Fruit fly (Drosophila melanogaster): ENCODE data around the gene Gorab.

Gene Gorab

DNA sequence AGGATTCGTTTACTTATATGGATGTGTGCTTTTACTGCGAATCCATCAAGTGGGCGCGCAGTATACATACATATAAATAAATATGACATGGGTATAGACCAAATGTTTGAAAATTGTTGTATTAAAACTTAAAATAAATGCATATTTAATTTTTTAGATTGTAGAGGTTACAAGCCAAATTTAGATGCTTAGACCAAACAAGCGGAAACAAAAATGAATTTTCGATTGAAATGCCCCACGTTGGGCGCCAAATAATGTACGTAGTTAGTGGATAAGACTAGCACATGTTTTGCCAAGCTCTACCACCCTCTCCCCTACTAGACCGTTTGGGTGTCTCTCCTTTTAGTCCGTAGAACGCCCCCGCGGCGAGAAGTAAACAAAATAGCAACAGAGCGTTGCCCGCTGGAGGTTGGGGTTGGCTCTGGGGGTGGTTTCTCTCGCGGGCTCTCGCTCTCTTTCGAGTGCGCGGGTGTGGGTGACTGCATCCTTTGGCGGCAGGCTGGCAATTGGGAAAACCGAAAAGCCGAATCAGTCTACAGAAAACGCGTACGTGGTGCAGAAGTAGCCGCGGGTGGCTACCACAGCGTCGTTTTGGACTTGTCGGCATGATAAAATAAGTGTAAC lies 10.3 kb upstream of the Gorab start, which contains the start of gene CG18265:
TSS of gene CG18265 (plus strand) at position 530 of the 624 bp plus-strand sequence.
- no peak for TF ChIP-seq noc (tag; optimal IDR thresholded peaks at IDR 0.05)

DNA sequence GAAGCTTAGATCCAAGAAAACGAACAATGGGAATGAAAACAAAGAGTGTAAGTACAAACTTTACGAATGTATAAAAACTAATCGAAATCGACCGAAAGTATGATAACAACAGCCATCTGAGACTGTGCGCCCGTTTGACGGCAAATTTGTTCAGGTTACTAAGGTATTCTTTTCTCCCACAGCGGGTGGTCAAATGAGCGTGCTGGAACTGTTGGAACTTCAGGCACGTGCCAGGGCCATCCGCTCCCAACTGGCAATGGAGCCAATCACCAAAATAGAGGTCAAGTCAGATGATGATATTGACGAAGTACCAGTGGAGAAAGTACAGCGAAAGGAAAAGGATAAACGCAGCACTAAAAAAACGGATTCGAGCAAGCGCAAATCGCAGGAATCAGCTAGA lies 7.7 kb upstream of the Gorab start, which contains the start of gene CG12229:
TSS of gene CG12229 (minus strand) at position 101 of the 400 bp plus-strand sequence.
- no peak for TF ChIP-seq noc (tag; optimal IDR thresholded peaks at IDR 0.05)

dm6 chr3L:17433555-17433954 lies 4.9 kb upstream of the Gorab start, which contains the start of the genes Coq4 and CG32176:
TSS of gene Coq4 (minus strand) at chr3L:17433621.
TSS of gene CG32176 (plus strand) at chr3L:17433868.
- peak; percentile 94 for TF ChIP-seq noc (tag; optimal IDR thresholded peaks at IDR 0.05)

DNA sequence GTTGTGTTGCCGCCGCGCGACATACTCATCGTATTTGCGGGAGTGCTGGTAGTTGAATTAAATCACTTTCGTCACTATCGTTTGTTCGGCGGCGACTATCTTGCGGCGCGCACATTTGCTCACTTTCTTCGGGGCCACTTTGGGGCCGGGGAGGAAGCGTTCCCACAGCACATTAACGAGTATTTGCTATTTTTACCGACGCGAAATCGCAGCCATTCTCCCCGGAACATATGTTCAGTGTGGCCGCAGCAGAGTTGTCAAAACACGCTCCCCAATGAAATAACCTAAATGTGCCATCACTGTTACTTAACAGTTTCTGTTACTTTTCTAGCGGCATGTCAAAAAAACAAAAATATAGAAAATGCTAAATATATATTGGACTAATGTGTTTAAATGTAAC lies 4.3 kb upstream of the Gorab start, which contains the start of gene frc:
TSS of gene frc (minus strand) at position 244 of the 400 bp plus-strand sequence.
- no peak for TF ChIP-seq noc (tag; optimal IDR thresholded peaks at IDR 0.05)

- TF ChIP-seq noc (tag; optimal IDR thresholded peaks at IDR 0.05) = peak; percentile 41
Observed at dm6 chr3L:17430957-17431585, 2.4 kb upstream of the Gorab start.

DNA sequence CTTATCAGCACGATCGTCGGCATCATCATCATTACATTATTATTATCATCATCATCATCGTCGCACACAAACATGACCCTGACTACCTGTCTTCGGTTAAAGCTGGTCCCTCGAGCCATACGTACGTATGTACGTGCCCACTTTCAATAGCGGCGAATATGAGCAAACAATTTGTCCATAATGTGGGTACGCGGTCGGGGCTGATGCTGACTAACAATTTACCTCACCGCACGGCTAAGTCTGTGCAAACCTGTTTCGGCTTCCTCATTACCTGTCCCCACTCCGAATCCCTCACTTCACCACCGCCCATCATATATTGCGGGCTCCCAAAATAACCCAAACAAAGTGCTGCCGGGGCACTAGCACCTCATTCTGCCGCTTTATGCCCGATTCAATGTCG lies 1.8 kb upstream of the Gorab start:
- TF ChIP-seq noc (tag; optimal IDR thresholded peaks at IDR 0.05) = no peak

- TF ChIP-seq noc (tag; optimal IDR thresholded peaks at IDR 0.05) = no peak
Observed at dm6 chr3L:17427013-17427412, 1.6 kb downstream of the Gorab start, which contains the start of gene Polr3G. TSS of gene Polr3G (minus strand) at chr3L:17427130.

DNA sequence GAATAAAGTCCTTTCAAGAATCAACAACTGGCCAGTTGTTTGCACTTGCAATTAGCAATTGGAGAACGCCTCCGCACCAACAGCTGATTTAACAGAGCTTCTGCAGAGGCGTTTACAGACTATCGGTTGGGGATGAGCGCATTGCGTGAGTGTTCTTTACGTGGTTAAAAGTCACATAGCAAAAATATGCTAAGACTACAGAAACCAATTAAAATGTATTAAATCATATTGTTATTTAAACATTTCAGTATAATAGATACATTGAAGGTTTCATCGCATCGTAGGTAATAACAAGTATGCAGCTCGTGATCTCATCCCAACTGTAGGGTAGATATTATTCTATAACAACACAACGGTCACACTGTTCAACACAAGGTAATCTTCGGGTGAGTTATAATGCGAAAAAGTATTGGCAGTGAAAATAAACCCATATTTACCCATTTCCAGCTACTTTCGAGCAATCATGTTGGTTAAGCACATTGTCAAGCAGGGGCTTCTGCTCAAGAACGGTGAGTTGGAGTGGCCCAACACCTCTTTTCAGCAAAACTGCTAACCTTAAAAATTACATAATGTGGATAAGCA lies 3.4 kb downstream of the Gorab start, which contains the start of the genes Sec3 and COX7B:
TSS of gene Sec3 (minus strand) at position 86 of the 582 bp plus-strand sequence.
TSS of gene COX7B (plus strand) at position 346 of the 582 bp plus-strand sequence.
- peak; percentile 66 for TF ChIP-seq noc (tag; optimal IDR thresholded peaks at IDR 0.05)

dm6 chr3L:17421319-17421718 lies 7.3 kb downstream of the Gorab start, which contains the start of gene blot:
TSS of gene blot (minus strand) at chr3L:17421514.
- TF ChIP-seq noc (tag; optimal IDR thresholded peaks at IDR 0.05) = no peak

DNA sequence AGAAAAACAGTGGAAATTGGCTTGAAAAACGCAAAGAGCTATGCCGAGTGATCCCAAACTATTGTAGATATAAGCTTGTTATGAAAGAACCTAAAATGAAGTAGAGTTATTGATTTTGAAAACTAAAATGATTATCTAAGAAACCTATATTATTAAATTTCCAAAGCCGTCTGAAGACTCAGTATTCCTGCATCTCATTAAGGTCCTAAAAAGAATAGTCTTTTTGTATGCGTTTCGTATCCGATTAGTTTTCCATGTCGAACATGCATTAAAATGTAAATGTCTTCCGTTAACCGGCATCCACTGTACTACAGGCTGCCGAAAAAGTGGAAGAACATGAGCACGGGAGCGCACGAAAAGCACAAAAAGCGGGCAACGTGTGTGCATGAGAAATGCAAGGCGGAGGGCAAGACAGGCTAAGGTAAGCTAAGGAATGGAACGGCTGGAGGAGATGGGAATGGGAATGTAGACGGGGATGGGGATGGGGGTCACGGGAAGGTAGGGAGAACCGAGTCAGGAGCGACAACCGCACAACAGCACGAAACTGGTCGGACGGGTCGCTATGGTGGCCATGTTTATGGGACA lies 7.9 kb downstream of the Gorab start:
- no peak for TF ChIP-seq noc (tag; optimal IDR thresholded peaks at IDR 0.05)

DNA sequence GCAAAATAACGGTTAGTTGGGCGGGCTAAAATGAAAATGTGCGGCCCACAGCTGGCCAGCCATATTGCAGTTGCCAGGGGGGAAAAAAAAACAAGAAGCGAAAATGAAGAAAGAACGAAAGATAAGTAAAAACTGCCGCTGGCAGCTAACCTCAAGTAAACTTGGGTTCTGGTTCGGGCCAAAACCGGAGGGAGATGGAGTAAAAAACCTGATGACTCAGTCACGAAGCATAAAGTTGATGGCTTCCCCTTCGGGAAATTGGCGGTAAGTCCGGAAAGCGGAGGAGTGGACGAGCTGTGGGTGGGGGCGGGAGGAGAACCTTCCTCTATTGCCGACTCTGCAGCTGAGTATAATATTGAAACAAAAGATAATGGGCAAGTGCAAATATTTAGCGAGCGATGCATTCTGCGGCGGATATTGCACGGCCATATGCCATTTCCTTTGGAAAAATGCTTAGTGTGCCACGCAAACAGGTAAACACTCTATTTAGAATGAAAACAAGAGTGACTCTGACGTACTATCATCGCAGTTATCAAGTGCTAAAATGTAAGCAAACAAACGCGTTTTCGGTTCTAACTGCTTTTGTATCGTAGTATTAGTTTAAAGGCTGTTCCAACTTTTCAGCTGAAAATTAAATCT lies 9.4 kb downstream of the Gorab start:
- no peak for TF ChIP-seq noc (tag; optimal IDR thresholded peaks at IDR 0.05)

DNA sequence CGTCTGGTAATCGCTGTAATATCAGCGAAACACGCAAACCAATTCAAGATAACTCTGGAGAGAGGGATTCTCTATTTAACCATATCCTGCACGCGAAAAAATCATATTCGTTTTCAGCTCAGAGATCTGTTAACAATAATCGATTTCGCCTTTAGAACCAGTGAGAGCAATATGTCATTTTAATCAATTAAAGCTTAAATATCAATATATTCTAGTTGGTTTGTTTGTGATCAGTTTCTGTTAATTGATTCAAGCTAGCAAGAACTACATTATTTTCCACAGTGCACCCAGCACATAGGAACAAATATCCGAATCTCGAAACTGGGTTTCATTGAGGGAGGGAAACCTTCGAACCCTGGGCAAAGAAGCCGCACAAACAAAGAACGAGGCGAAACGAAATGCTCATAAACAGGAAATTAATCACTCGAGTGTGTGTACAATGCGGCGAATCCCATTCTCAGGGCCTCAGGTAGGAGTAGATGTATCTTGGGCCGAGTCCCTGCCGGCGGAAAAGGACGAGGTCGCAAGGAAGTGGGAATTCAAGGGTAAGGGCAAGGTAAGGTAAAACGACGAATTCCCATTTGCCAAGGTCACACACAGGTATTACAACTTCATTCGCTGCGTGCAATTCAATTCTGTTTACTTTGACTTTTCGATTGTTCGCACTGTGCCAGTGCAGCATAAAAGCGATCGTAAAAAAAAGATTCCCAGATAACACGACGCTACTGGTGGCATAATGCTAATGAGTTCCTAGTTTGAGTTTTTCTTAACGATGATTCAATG lies 12.5 kb downstream of the Gorab start:
- no peak for TF ChIP-seq noc (tag; optimal IDR thresholded peaks at IDR 0.05)

- no peak for TF ChIP-seq noc (tag; optimal IDR thresholded peaks at IDR 0.05)
Observed at dm6 chr3L:17412146-17412545, 16.5 kb downstream of the Gorab start.

dm6 chr3L:17411273-17411672 lies 17.4 kb downstream of the Gorab start:
- no peak for TF ChIP-seq noc (tag; optimal IDR thresholded peaks at IDR 0.05)

Measured in whole organism, larva.